Worm (Caenorhabditis elegans): Measurements from ENCODE around the gene H41C03.3.

DNA sequence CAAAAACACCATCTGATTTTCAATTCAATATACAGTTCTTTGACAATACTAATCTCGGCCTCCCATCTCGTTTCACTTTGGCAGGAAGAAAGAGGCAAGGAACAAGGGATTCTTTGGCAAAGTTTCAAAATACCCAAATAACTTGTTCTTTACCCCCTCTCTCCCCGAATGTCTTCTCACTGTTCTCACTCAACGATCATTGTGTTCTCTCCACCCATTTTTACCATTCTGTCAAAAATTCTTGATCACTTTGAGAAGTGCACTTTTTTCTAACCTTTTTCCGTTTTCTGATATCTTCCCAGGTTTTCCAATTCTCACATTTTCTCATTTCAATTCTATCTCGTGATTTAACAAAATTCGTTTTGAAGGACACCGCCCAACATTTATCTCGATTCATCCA lies 8.5 kb downstream of the H41C03.3 start, which contains the start of gene H41C03.1:
- TF ChIP-seq tab-1 (GFP tag; IDR thresholded peaks at IDR 0.05) (no peak), ztf-23 (GFP tag; IDR thresholded peaks at IDR 0.05) (no peak), ztf-29 (GFP tag; IDR thresholded peaks at IDR 0.05) (no peak), flt-1 (GFP tag; IDR thresholded peaks at IDR 0.05) (no peak), med-1 (GFP tag; optimal IDR thresholded peaks at IDR 0.05; ENCODE audit: insufficient read depth) (no peak), ref-1 (GFP tag; conservative IDR thresholded peaks at IDR 0.05) (no peak), klf-2 (GFP tag; conservative IDR thresholded peaks at IDR 0.05) (no peak), T22C8.4 (GFP tag; IDR thresholded peaks at IDR 0.05) (no peak)

All from whole organism, midembryonic.